Fruit fly (Drosophila melanogaster): ENCODE results near the gene CG14247.

CG14247 gene

dm6 chr3R:26725833-26726232 is 11.6 kb upstream of the CG14247 start, which contains the start of gene CG14244:
TSS of gene CG14244 (plus strand) at chr3R:26726133.
- TF ChIP-seq CG17359 (tag; optimal IDR thresholded peaks at IDR 0.05) (no peak), CG14441 (GFP tag; IDR thresholded peaks at IDR 0.05) (no peak), sr (GFP tag; IDR thresholded peaks at IDR 0.05) (no peak), Spps (tag; optimal IDR thresholded peaks at IDR 0.05) (no peak), Pdp1 (GFP tag; optimal IDR thresholded peaks at IDR 0.05) (no peak), peb (GFP tag; IDR thresholded peaks at IDR 0.05) (no peak), fd96Cb (tag; optimal IDR thresholded peaks at IDR 0.05) (no peak), emc (GFP tag; optimal IDR thresholded peaks at IDR 0.05) (no peak), Hr39 (optimal IDR thresholded peaks at IDR 0.05) (peak; percentile 56)

dm6 chr3R:26727014-26727413 is 10.4 kb upstream of the CG14247 start, which contains the start of gene CG14246:
TSS of gene CG14246 (plus strand) at chr3R:26727314.
- TF ChIP-seq CG2889 (GFP tag; IDR thresholded peaks at IDR 0.05) (0 out of 3 replicates have a peak, but pooled peaks have one; percentile 7), gsb (GFP tag; IDR thresholded peaks at IDR 0.05) (no peak)

- TF ChIP-seq Scr (GFP tag; IDR thresholded peaks at IDR 0.05; ENCODE audit: partially characterized antibody) (no peak), her (GFP tag; optimal IDR thresholded peaks at IDR 0.05) (no peak), CG18599 (GFP tag; optimal IDR thresholded peaks at IDR 0.05) (no peak), vnd (GFP tag; IDR thresholded peaks at IDR 0.05; ENCODE audit: partially characterized antibody) (no peak), zfh2 (GFP tag; optimal IDR thresholded peaks at IDR 0.05) (no peak), CG6813 (GFP tag; optimal IDR thresholded peaks at IDR 0.05) (no peak), z (GFP tag; IDR thresholded peaks at IDR 0.05) (no peak), sug (tag; optimal IDR thresholded peaks at IDR 0.05) (no peak), Dad (GFP tag; optimal IDR thresholded peaks at IDR 0.05) (no peak), chinmo (GFP tag; IDR thresholded peaks at IDR 0.05; ENCODE audit: partially characterized antibody) (no peak), Oaz (GFP tag; IDR thresholded peaks at IDR 0.05) (no peak), CG12299 (tag; optimal IDR thresholded peaks at IDR 0.05) (no peak), CG8388 (GFP tag; optimal IDR thresholded peaks at IDR 0.05) (no peak), CG12659 (GFP tag; optimal IDR thresholded peaks at IDR 0.05) (no peak), Dll (GFP tag; IDR thresholded peaks at IDR 0.05; ENCODE audit: partially characterized antibody) (no peak), h (optimal IDR thresholded peaks at IDR 0.05) (no peak), ewg (GFP tag; optimal IDR thresholded peaks at IDR 0.05) (no peak), CG6854 (GFP tag; optimal IDR thresholded peaks at IDR 0.05) (no peak), CkIIα-i1 (GFP tag; IDR thresholded peaks at IDR 0.05) (no peak), knrl (GFP tag; IDR thresholded peaks at IDR 0.05; ENCODE audit: partially characterized antibody) (no peak)
These were observed 9.0 kb upstream of the CG14247 start, which contains the start of gene CG14245 for dm6 chr3R:26728427-26728826. TSS of gene CG14245 (plus strand) at chr3R:26728727.

DNA sequence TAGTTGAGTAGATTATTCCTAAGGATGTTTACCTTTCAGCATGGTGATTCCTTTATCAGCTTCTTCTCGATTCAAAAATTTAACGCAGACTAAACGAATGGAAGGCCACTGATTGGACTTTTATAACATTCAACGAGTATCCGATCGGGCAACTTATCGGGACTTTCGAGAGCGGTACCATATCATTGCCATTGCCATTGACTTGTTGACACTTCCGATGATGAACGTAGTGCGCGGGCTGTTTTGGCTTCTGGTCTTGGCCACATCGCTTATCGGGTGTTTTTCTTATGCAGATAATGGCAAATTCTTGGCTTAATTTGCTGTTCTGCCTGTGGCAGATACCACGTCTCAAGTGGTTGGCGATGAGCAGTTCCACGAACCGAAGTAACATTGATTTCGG is 1.2 kb upstream of the CG14247 start, which contains the start of gene CG6403:
TSS of gene CG6403 (minus strand) at position 101 of the 400 bp plus-strand sequence.
- peak; percentile 40 for TF ChIP-seq Ets65A (GFP tag)
- TF ChIP-seq sd (tag; optimal IDR thresholded peaks at IDR 0.05), result peak; percentile 36
- TF ChIP-seq emc (GFP tag; optimal IDR thresholded peaks at IDR 0.05), result no peak
- no peak for TF ChIP-seq CG7786 (GFP tag; optimal IDR thresholded peaks at IDR 0.05)
- no peak for TF ChIP-seq lab (GFP tag; optimal IDR thresholded peaks at IDR 0.05)
- no peak for TF ChIP-seq Neu2 (GFP tag; optimal IDR thresholded peaks at IDR 0.05; ENCODE audit: borderline replicate concordance)
- TF ChIP-seq exex (tag; optimal IDR thresholded peaks at IDR 0.05), result peak; percentile 10
- TF ChIP-seq CG15514 (GFP tag; optimal IDR thresholded peaks at IDR 0.05), result no peak
- TF ChIP-seq CG13424 (tag; optimal IDR thresholded peaks at IDR 0.05), result no peak
- TF ChIP-seq CG18599 (GFP tag; optimal IDR thresholded peaks at IDR 0.05), result no peak
- TF ChIP-seq CG6765 (GFP tag; optimal IDR thresholded peaks at IDR 0.05), result no peak
- TF ChIP-seq CG5245 (GFP tag; optimal IDR thresholded peaks at IDR 0.05), result no peak
- TF ChIP-seq MESR4 (GFP tag; optimal IDR thresholded peaks at IDR 0.05), result no peak

Data from whole organism, embryonic.